Fruit fly (Drosophila melanogaster) whole organism, prepupa: ENCODE data around the gene Arp1.
A peak's percentile ranks its signal among the peaks of the same experiment; 100 is the strongest.

ENCODE experiments used
- Blimp-1 ChIP-seq: fragments of 200-800 bp; sonication (Bioruptor generic); optimal IDR thresholded peaks from 3 replicates; lab custom pipeline; 2017; ENCODE audit warnings: missing biosample characterization, missing genetic modification characterization, mild to moderate bottlenecking, moderate library complexity, missing genetic modification reagents
- CG16779 ChIP-seq: fragments of 200-800 bp; sonication (Bioruptor generic); optimal IDR thresholded peaks from 3 replicates; lab custom pipeline; 2017; ENCODE audit warnings: missing biosample characterization, mild to moderate bottlenecking, missing genetic modification characterization
- CG4318 ChIP-seq: fragments of 200-800 bp; sonication (Bioruptor generic); optimal IDR thresholded peaks from 3 replicates; lab custom pipeline; 2017; ENCODE audit warnings: missing biosample characterization, mild to moderate bottlenecking, missing genetic modification characterization
- CG6163 ChIP-seq: fragments of 200-800 bp; sonication (Bioruptor generic); IDR thresholded peaks from 3 replicates; pipeline ENCODE4 v1.3.6; 2022; ENCODE audit warnings: missing biosample characterization, missing genetic modification characterization
- CG6276 ChIP-seq: fragments of 200-800 bp; sonication (Bioruptor generic); optimal IDR thresholded peaks from 2 replicates; lab custom pipeline; 2017; ENCODE audit warnings: missing biosample characterization, mild to moderate bottlenecking, missing genetic modification characterization
- CG6808 ChIP-seq: fragments of 200-800 bp; sonication (Bioruptor generic); optimal IDR thresholded peaks from 3 replicates; lab custom pipeline; 2017; ENCODE audit warnings: missing biosample characterization, missing genetic modification characterization, mild to moderate bottlenecking, moderate library complexity, missing genetic modification reagents
- CG8119 ChIP-seq: fragments of 200-800 bp; sonication (Bioruptor generic); IDR thresholded peaks from 3 replicates; pipeline ENCODE4 v1.3.6; 2022; ENCODE audit warnings: missing biosample characterization, missing genetic modification characterization
- CG8319 ChIP-seq: fragments of 200-800 bp; sonication (Bioruptor generic); optimal IDR thresholded peaks from 3 replicates; lab custom pipeline; 2016; ENCODE audit warnings: missing biosample characterization, missing genetic modification characterization
- Lpt ChIP-seq: fragments of 200-800 bp; sonication (Bioruptor generic); optimal IDR thresholded peaks from 3 replicates; lab custom pipeline; 2016; ENCODE audit warnings: missing biosample characterization, missing genetic modification characterization
- net ChIP-seq: fragments of 200-800 bp; sonication (Bioruptor generic); optimal IDR thresholded peaks from 3 replicates; lab custom pipeline; 2016; ENCODE audit warnings: missing biosample characterization, missing genetic modification characterization
- svp ChIP-seq: fragments of 200-800 bp; sonication (Bioruptor generic); peaks from one replicate; lab custom pipeline; 2016; ENCODE audit warnings: missing biosample characterization, missing genetic modification characterization
- vri ChIP-seq: fragments of 200-800 bp; sonication (Bioruptor generic); optimal IDR thresholded peaks from 3 replicates; lab custom pipeline; 2016; ENCODE audit warnings: missing biosample characterization, mild to moderate bottlenecking, missing genetic modification characterization

Gene Arp1

DNA sequence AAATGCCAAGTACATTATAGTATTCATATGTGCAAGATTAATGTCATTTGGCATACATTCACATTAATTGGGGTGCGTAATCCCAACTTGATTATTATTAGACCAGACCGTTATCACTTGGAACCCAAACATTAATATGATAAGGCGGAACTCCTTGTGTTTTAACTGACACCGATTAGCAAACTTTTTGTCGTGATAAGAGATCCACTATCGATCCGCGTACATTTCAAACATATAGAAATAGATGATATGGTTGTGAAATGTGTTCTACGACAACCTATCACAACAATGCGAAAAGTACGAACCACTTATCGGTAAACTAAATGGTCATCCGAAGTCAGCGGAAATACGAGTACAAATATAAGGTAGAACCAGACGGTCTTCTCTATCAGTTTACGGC lies 47.7 kb downstream of the Arp1 start, which contains the start of gene Ugt37A2:
Ugt37A2 (plus strand) TSS at position 396 of the 400 bp plus-strand sequence.
- no peak for TF ChIP-seq CG8319
- no peak for TF ChIP-seq Blimp-1 (GFP tag; lab: Kevin White, UChicago)
- TF ChIP-seq CG6276 (GFP tag; lab: Kevin White, UChicago): no peak
- TF ChIP-seq net (GFP tag; lab: Kevin White, UChicago): no peak
- TF ChIP-seq Lpt (GFP tag; lab: Kevin White, UChicago): no peak
- TF ChIP-seq CG16779: no peak
- TF ChIP-seq CG6163: no peak
- no peak for TF ChIP-seq CG8119 (GFP tag; lab: Robert Waterston, UW)
- no peak for TF ChIP-seq CG6808

DNA sequence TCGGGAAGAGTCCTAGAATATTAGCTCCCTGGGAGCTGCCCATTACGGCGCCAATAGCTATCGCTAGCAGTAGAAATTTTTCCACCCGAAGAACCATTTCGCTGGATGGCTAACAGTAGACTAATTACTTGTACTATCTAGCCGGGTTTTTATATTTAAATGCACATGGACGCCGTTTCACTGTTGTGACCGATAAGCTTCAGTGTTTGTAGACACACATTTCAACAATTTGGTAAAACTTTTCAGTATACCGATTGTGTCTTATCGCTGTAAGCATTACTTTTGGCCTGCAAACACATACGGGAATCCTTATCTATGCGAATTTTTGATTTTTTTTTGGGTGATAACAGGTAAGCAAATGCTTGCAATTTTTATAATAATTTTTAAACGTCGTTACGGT lies 52.0 kb downstream of the Arp1 start, which contains the start of gene Ugt37A3:
Ugt37A3 (minus strand) TSS at position 101 of the 400 bp plus-strand sequence.
- TF ChIP-seq vri (GFP tag; lab: Kevin White, UChicago): peak; percentile 16
- TF ChIP-seq svp: peak; percentile 36
- no peak for TF ChIP-seq CG4318 (GFP tag; lab: Kevin White, UChicago)
